Worm (Caenorhabditis elegans): Measurements from ENCODE around the gene cest-17.

The cest-17 gene

ce11 chrV:8223417-8223816 is 20.3 kb downstream of the cest-17 start:
- TF ChIP-seq F16B12.6 (tag; optimal IDR thresholded peaks at IDR 0.05) (no peak), nhr-71 (tag; optimal IDR thresholded peaks at IDR 0.05) (no peak), grh-1 (GFP tag; IDR thresholded peaks at IDR 0.05) (no peak)

ce11 chrV:8224634-8225033 is 21.5 kb downstream of the cest-17 start, which contains the start of gene pax-1:
pax-1 (plus strand) TSS chrV:8224934.
- TF ChIP-seq efl-1 (optimal IDR thresholded peaks at IDR 0.05) (no peak), efl-1 (GFP tag; optimal IDR thresholded peaks at IDR 0.05 in 1 of 2) (peak in 1 of 2 experiments; percentile 36), tlp-1 (tag; optimal IDR thresholded peaks at IDR 0.05) (no peak)

ce11 chrV:8226812-8227211 is 23.7 kb downstream of the cest-17 start, which contains the start of gene K07C11.10:
K07C11.10 (minus strand) TSS chrV:8226912.
- TF ChIP-seq nhr-77 (tag; optimal IDR thresholded peaks at IDR 0.05) (no peak), fkh-8 (tag; optimal IDR thresholded peaks at IDR 0.05) (peak; percentile 43)

ce11 chrV:8228712-8229119 is 25.6 kb downstream of the cest-17 start:
- TF ChIP-seq fkh-8 (tag; optimal IDR thresholded peaks at IDR 0.05): peak; percentile 53
- TF ChIP-seq jun-1 (tag; optimal IDR thresholded peaks at IDR 0.05): peak; percentile 73
- peak; percentile 8 to 46 (median 25) for TF ChIP-seq elt-3 (tag; optimal IDR thresholded peaks at IDR 0.05)
- TF ChIP-seq nhr-85 (tag): peak; percentile 91
- peak; percentile 34 for TF ChIP-seq isw-1 (GFP tag; IDR thresholded peaks at IDR 0.05)
- TF ChIP-seq nhr-84 (tag; optimal IDR thresholded peaks at IDR 0.05): no peak
- TF ChIP-seq grh-1 (GFP tag; IDR thresholded peaks at IDR 0.05): peak; percentile 86
- TF ChIP-seq pqm-1 (tag; optimal IDR thresholded peaks at IDR 0.05): no peak
- peak; percentile 88 for TF ChIP-seq elt-2 (tag; optimal IDR thresholded peaks at IDR 0.05)
- TF ChIP-seq nhr-28 (tag; optimal IDR thresholded peaks at IDR 0.05): no peak
- peak; percentile 42 for TF ChIP-seq lin-15B (tag; optimal IDR thresholded peaks at IDR 0.05)
- peak; percentile 84 for TF ChIP-seq nhr-77 (tag; optimal IDR thresholded peaks at IDR 0.05)
- TF ChIP-seq unc-130 (tag; optimal IDR thresholded peaks at IDR 0.05): peak; percentile 14
- no peak for TF ChIP-seq hlh-17 (GFP tag; optimal IDR thresholded peaks at IDR 0.05; ENCODE audit: borderline replicate concordance)
- peak; percentile 69 for TF ChIP-seq sup-37 (GFP tag; optimal IDR thresholded peaks at IDR 0.05)
- TF ChIP-seq nhr-237 (tag; optimal IDR thresholded peaks at IDR 0.05): no peak
- no peak for TF ChIP-seq fkh-10 (GFP tag; optimal IDR thresholded peaks at IDR 0.05)
- peak; percentile 71 for TF ChIP-seq lin-13 (GFP tag; optimal IDR thresholded peaks at IDR 0.05)
- TF ChIP-seq efl-1 (optimal IDR thresholded peaks at IDR 0.05): peak; percentile 63 to 77
- peak; percentile 57 to 96 for TF ChIP-seq efl-1 (GFP tag; optimal IDR thresholded peaks at IDR 0.05 in 1 of 2)
- TF ChIP-seq unc-98 (GFP tag; IDR thresholded peaks at IDR 0.05): peak; percentile 50; the same call in 1 of the 2 replicates
- peak; percentile 84 for TF ChIP-seq tbx-2 (tag; optimal IDR thresholded peaks at IDR 0.05)
- TF ChIP-seq zag-1 (tag; optimal IDR thresholded peaks at IDR 0.05): no peak
- TF ChIP-seq irx-1 (tag; optimal IDR thresholded peaks at IDR 0.05): peak; percentile 81
- TF ChIP-seq egl-27 (tag; optimal IDR thresholded peaks at IDR 0.05): no peak
- no peak for TF ChIP-seq C34B4.2 (tag; optimal IDR thresholded peaks at IDR 0.05)
- TF ChIP-seq unc-86 (tag; optimal IDR thresholded peaks at IDR 0.05): peak; percentile 71
- peak; percentile 89 for TF ChIP-seq lin-14 (GFP tag; optimal IDR thresholded peaks at IDR 0.05)
- peak; percentile 90 for TF ChIP-seq nhr-47 (tag; optimal IDR thresholded peaks at IDR 0.05)
- TF ChIP-seq mep-1 (tag; optimal IDR thresholded peaks at IDR 0.05): peak; percentile 79
- no peak for TF ChIP-seq Y116A8C.19 (tag; optimal IDR thresholded peaks at IDR 0.05; ENCODE audit: borderline replicate concordance)
- peak; percentile 46 to 67 (median 60) for TF ChIP-seq dpl-1 (GFP tag; optimal IDR thresholded peaks at IDR 0.05)
- TF ChIP-seq nhr-12 (tag; optimal IDR thresholded peaks at IDR 0.05): no peak
- TF ChIP-seq ceh-82 (tag; optimal IDR thresholded peaks at IDR 0.05): peak; percentile 75 to 90 (median 85)
- peak; percentile 14 for TF ChIP-seq nhr-11 (tag; optimal IDR thresholded peaks at IDR 0.05)
- TF ChIP-seq rnt-1 (tag; optimal IDR thresholded peaks at IDR 0.05): peak; percentile 95
- no peak for TF ChIP-seq sox-4 (tag; optimal IDR thresholded peaks at IDR 0.05)
- TF ChIP-seq aha-1 (tag; optimal IDR thresholded peaks at IDR 0.05): no peak
- TF ChIP-seq xbp-1 (tag; optimal IDR thresholded peaks at IDR 0.05): peak; percentile 86
- TF ChIP-seq dsc-1 (tag; optimal IDR thresholded peaks at IDR 0.05): peak; percentile 89
- peak; percentile 90 for TF ChIP-seq nhr-20 (tag; optimal IDR thresholded peaks at IDR 0.05)
- TF ChIP-seq ceh-63 (GFP tag; optimal IDR thresholded peaks at IDR 0.05): no peak
- peak; percentile 53 for TF ChIP-seq aly-2 (tag; optimal IDR thresholded peaks at IDR 0.05)

All from whole organism, L1 larva.